Fruit fly (Drosophila melanogaster): ENCODE measurements around the gene CG8611.

Gene CG8611

dm6 chrX:17397103-17397711, 24.7 kb downstream of the CG8611 start, which contains the start of gene B-H1 (continued):
- TF ChIP-seq CG14860 (GFP tag; IDR thresholded peaks at IDR 0.05; ENCODE audit: partially characterized antibody) (no peak), CG2199 (GFP tag; IDR thresholded peaks at IDR 0.05) (peak; percentile 41; the same call in 1 of the 3 replicates), sqz (GFP tag; optimal IDR thresholded peaks at IDR 0.05) (peak; percentile 8)

- peak; percentile 76 for TF ChIP-seq Nf-YC (tag; optimal IDR thresholded peaks at IDR 0.05)
- no peak for TF ChIP-seq Hand (GFP tag; optimal IDR thresholded peaks at IDR 0.05)
- TF ChIP-seq Gug (GFP tag; IDR thresholded peaks at IDR 0.05), result no peak
- TF ChIP-seq CG31388 (GFP tag; optimal IDR thresholded peaks at IDR 0.05), result no peak
- no peak for TF ChIP-seq CG3726 (GFP tag; IDR thresholded peaks at IDR 0.05)
- TF ChIP-seq CG17385 (GFP tag; optimal IDR thresholded peaks at IDR 0.05), result peak; percentile 27
- TF ChIP-seq D (optimal IDR thresholded peaks at IDR 0.05), result no peak
- TF ChIP-seq D (GFP tag; optimal IDR thresholded peaks at IDR 0.05), result no peak
- TF ChIP-seq sqz (GFP tag; optimal IDR thresholded peaks at IDR 0.05), result peak; percentile 41
- peak; percentile 85 for TF ChIP-seq crol (GFP tag; IDR thresholded peaks at IDR 0.05)
- no peak for TF ChIP-seq CG7745 (tag; optimal IDR thresholded peaks at IDR 0.05)
- TF ChIP-seq peb (GFP tag; IDR thresholded peaks at IDR 0.05), result no peak
- TF ChIP-seq Opbp (GFP tag; IDR thresholded peaks at IDR 0.05; ENCODE audit: partially characterized antibody), result no peak
- TF ChIP-seq Ets97D (GFP tag; optimal IDR thresholded peaks at IDR 0.05), result no peak
- TF ChIP-seq CG11696 (GFP tag; IDR thresholded peaks at IDR 0.05), result no peak
- no peak for TF ChIP-seq Dip2 (GFP tag; IDR thresholded peaks at IDR 0.05)
- peak; percentile 43 for TF ChIP-seq ewg (GFP tag; optimal IDR thresholded peaks at IDR 0.05)
- TF ChIP-seq CG1832 (GFP tag; optimal IDR thresholded peaks at IDR 0.05), result peak; percentile 46
- TF ChIP-seq abd-A (tag; optimal IDR thresholded peaks at IDR 0.05), result peak; percentile 2
- peak; percentile 87 for TF ChIP-seq CG10321 (GFP tag; IDR thresholded peaks at IDR 0.05)
- TF ChIP-seq seq (GFP tag; IDR thresholded peaks at IDR 0.05), result peak; percentile 58; the same call in 1 of the 2 replicates
- TF ChIP-seq CG17912 (GFP tag; optimal IDR thresholded peaks at IDR 0.05), result no peak
- no peak for TF ChIP-seq ATbp (GFP tag; optimal IDR thresholded peaks at IDR 0.05)
- TF ChIP-seq cwo (GFP tag; optimal IDR thresholded peaks at IDR 0.05), result no peak
- peak; percentile 59 for TF ChIP-seq Nf-YB (GFP tag; optimal IDR thresholded peaks at IDR 0.05)
- no peak for TF ChIP-seq Six4 (GFP tag; optimal IDR thresholded peaks at IDR 0.05)
- no peak for TF ChIP-seq CG8281 (tag; optimal IDR thresholded peaks at IDR 0.05)
These were observed 39.0 kb downstream of the CG8611 start for dm6 chrX:17382995-17383394.

dm6 chrX:17379430-17379829, 42.5 kb downstream of the CG8611 start:
- TF ChIP-seq gem (tag; optimal IDR thresholded peaks at IDR 0.05), result peak; percentile 24
- 0 out of 3 replicates have a peak, but pooled peaks have one; percentile 30 for TF ChIP-seq row (GFP tag; IDR thresholded peaks at IDR 0.05)
- TF ChIP-seq CG18262 (tag; optimal IDR thresholded peaks at IDR 0.05), result peak; percentile 23
- TF ChIP-seq Nf-YB (GFP tag; optimal IDR thresholded peaks at IDR 0.05), result no peak
- TF ChIP-seq sens (GFP tag), result peak; percentile 72
- TF ChIP-seq CG10979 (tag; optimal IDR thresholded peaks at IDR 0.05), result peak; percentile 28
- no peak for TF ChIP-seq CTCF (GFP tag; optimal IDR thresholded peaks at IDR 0.05)
- no peak for TF ChIP-seq CG33213 (GFP tag; optimal IDR thresholded peaks at IDR 0.05)
- peak; percentile 35 for TF ChIP-seq dmrt11E (tag; optimal IDR thresholded peaks at IDR 0.05)
- TF ChIP-seq eyg (GFP tag; optimal IDR thresholded peaks at IDR 0.05), result no peak
- no peak for TF ChIP-seq NC2β (GFP tag; optimal IDR thresholded peaks at IDR 0.05)
- TF ChIP-seq H2.0 (GFP tag; IDR thresholded peaks at IDR 0.05), result no peak
- TF ChIP-seq lola (GFP tag; optimal IDR thresholded peaks at IDR 0.05), result peak in 1 of 3 experiments; percentile 28
- TF ChIP-seq CG33557 (GFP tag; optimal IDR thresholded peaks at IDR 0.05), result peak; percentile 4
- TF ChIP-seq grn (GFP tag; optimal IDR thresholded peaks at IDR 0.05), result peak; percentile 2
- no peak for TF ChIP-seq CG30431 (GFP tag; optimal IDR thresholded peaks at IDR 0.05)
- peak; percentile 18 for TF ChIP-seq CG11504 (tag; optimal IDR thresholded peaks at IDR 0.05)
- TF ChIP-seq Xrp1 (GFP tag; IDR thresholded peaks at IDR 0.05), result 0 out of 2 replicates have a peak, but pooled peaks have one; percentile 21
- TF ChIP-seq CrebB (tag; optimal IDR thresholded peaks at IDR 0.05), result no peak
- TF ChIP-seq pros (GFP tag; optimal IDR thresholded peaks at IDR 0.05), result peak; percentile 50
- no peak for TF ChIP-seq zfh1 (GFP tag; IDR thresholded peaks at IDR 0.05)
